Worm (Caenorhabditis elegans): Measurements from ENCODE around the gene C30H6.5.
A peak's percentile ranks its signal among the peaks of the same experiment; 100 is the strongest.

The C30H6.5 gene

ce11 chrIV:17399455-17399854 lies 27.9 kb downstream of the C30H6.5 start, which contains the start of gene T02D1.4:
Gene T02D1.4 (plus strand): TSS chrIV:17399755.
- TF ChIP-seq mdl-1 (tag; optimal IDR thresholded peaks at IDR 0.05) (no peak), daf-12 (tag; optimal IDR thresholded peaks at IDR 0.05) (no peak), skn-1 (tag; optimal IDR thresholded peaks at IDR 0.05) (no peak), pqm-1 (tag; optimal IDR thresholded peaks at IDR 0.05) (no peak), aly-2 (tag; optimal IDR thresholded peaks at IDR 0.05) (no peak)

DNA sequence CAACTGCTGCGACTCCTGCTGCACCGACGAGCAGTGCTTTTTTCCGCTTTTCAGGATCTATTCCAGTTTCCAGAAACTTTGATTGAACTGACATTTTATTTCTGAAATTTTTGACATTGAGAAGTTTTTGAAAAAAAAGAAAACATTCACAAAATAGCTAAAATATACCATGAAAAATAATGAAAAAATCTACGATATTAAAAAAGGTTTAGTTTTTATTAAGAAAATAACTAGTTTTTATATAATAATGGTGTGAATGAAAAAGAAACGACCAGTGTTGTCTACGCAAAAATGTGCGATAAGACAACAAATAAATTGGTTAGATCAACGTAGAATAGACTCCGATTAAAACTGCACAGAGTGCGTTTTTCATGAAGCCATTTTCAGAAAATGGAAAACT lies 34.0 kb downstream of the C30H6.5 start, which contains the start of gene pmp-4:
TSS of gene pmp-4 (minus strand) at position 101 of the 400 bp plus-strand sequence.
- TF ChIP-seq lin-15B (tag; optimal IDR thresholded peaks at IDR 0.05) (no peak), elt-3 (tag; optimal IDR thresholded peaks at IDR 0.05) (no peak), nhr-43 (tag; optimal IDR thresholded peaks at IDR 0.05; ENCODE audit: poor library complexity, severe bottlenecking) (no peak), lsy-12 (tag; optimal IDR thresholded peaks at IDR 0.05) (no peak), nhr-237 (tag; optimal IDR thresholded peaks at IDR 0.05) (no peak), elt-1 (tag; optimal IDR thresholded peaks at IDR 0.05) (no peak), jun-1 (tag; optimal IDR thresholded peaks at IDR 0.05) (no peak), skn-1 (tag; optimal IDR thresholded peaks at IDR 0.05) (no peak), egl-5 (tag; optimal IDR thresholded peaks at IDR 0.05) (no peak), unc-62 (GFP tag; optimal IDR thresholded peaks at IDR 0.05) (no peak), ceh-9 (tag; optimal IDR thresholded peaks at IDR 0.05) (no peak), snpc-4 (tag; optimal IDR thresholded peaks at IDR 0.05) (no peak), pha-4 (tag; optimal IDR thresholded peaks at IDR 0.05) (no peak), elt-2 (tag; optimal IDR thresholded peaks at IDR 0.05) (no peak), hmg-11 (tag; optimal IDR thresholded peaks at IDR 0.05) (no peak), egl-27 (tag; optimal IDR thresholded peaks at IDR 0.05) (no peak), fkh-2 (tag; optimal IDR thresholded peaks at IDR 0.05) (no peak), pqm-1 (tag; optimal IDR thresholded peaks at IDR 0.05) (no peak), tbx-2 (tag; optimal IDR thresholded peaks at IDR 0.05) (no peak)

DNA sequence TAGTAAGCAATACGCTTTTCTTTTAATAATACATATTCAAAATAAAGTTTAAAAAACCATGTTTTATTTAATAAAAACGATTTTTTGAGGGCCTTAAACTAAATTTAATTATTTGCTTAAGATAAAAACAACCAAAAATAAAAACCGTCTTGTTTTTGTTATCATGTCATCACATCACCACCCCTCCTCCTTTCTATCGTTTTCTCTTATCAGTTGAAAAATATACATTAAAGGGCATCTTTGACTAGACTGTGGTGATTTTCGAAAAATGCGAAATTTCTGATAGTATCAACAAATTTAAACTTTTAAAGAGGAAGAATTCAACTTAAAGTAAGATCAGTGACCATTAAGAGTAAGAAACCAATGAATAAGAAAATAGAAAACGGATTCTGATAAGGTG lies 34.5 kb downstream of the C30H6.5 start:
- TF ChIP-seq elt-2 (tag; optimal IDR thresholded peaks at IDR 0.05) (peak; percentile 76), ama-1 (optimal IDR thresholded peaks at IDR 0.05) (no peak), lin-39 (tag; optimal IDR thresholded peaks at IDR 0.05) (no peak), jun-1 (tag; optimal IDR thresholded peaks at IDR 0.05) (peak; percentile 8), pqm-1 (tag; optimal IDR thresholded peaks at IDR 0.05) (peak; percentile 60)

DNA sequence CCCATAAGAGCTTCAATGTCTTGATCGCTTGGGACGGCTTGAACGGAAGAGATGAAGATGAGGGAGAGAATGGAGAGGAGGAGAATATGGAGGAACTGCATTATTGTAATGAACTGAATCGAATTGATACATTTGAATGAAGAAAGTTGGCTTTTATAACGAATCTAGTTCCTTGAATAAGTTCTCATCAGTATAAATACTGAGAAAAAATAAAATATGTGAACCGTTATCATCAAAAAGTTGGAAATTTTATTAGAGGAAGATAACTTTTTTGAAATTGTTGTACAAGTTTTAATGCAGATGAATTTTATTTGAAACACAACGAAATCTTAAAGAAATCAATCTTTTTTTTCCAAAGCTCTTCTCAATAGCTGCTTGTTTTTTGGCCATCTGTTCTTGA lies 35.5 kb downstream of the C30H6.5 start, which contains the start of gene T02D1.7:
TSS of gene T02D1.7 (minus strand) at position 101 of the 400 bp plus-strand sequence.
- TF ChIP-seq unc-39 (tag; optimal IDR thresholded peaks at IDR 0.05), result no peak
- no peak for TF ChIP-seq nhr-67 (tag; optimal IDR thresholded peaks at IDR 0.05)
- no peak for TF ChIP-seq sea-2 (GFP tag; optimal IDR thresholded peaks at IDR 0.05)
- TF ChIP-seq elt-3 (tag; optimal IDR thresholded peaks at IDR 0.05), result no peak
- TF ChIP-seq nhr-28 (tag; optimal IDR thresholded peaks at IDR 0.05), result no peak
- TF ChIP-seq zag-1 (tag; optimal IDR thresholded peaks at IDR 0.05), result no peak
- no peak for TF ChIP-seq eor-1 (tag; optimal IDR thresholded peaks at IDR 0.05)
- no peak for TF ChIP-seq skn-1 (tag; optimal IDR thresholded peaks at IDR 0.05)
- TF ChIP-seq unc-62 (GFP tag; optimal IDR thresholded peaks at IDR 0.05), result no peak
- no peak for TF ChIP-seq nhr-76 (tag; optimal IDR thresholded peaks at IDR 0.05)
- no peak for TF ChIP-seq lin-15B (tag; optimal IDR thresholded peaks at IDR 0.05)
- TF ChIP-seq elt-2 (tag; optimal IDR thresholded peaks at IDR 0.05), result no peak
- no peak for TF ChIP-seq hmg-11 (tag; optimal IDR thresholded peaks at IDR 0.05)

ce11 chrIV:17407491-17407890 lies 35.9 kb downstream of the C30H6.5 start, which contains the start of gene T02D1.9:
Gene T02D1.9 (minus strand): TSS chrIV:17407591.
- TF ChIP-seq nhr-237 (tag; optimal IDR thresholded peaks at IDR 0.05) (no peak), pqm-1 (tag; optimal IDR thresholded peaks at IDR 0.05) (no peak), tbx-2 (tag; optimal IDR thresholded peaks at IDR 0.05) (no peak), egl-27 (tag; optimal IDR thresholded peaks at IDR 0.05) (no peak), elt-2 (tag; optimal IDR thresholded peaks at IDR 0.05) (no peak), R02D3.7 (tag; optimal IDR thresholded peaks at IDR 0.05) (no peak)

DNA sequence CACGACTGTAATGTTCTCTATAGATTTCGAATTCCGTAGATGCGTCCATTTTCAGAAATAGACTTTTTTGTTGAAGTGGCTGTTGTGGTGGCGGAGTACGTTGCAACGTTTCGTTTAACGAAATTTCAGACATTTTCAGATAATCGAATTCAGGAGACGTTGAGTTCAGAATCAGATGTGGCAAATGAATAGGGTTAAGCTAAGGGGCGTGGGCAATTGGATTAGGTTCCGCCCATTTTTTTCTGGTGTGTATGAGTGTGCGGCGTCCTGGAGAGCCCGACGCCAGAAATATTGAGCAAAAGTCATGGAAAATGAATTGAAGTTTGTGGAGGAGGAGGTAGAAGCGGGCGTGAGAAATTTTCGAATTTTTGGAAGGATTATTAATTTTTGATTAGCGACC lies 41.8 kb downstream of the C30H6.5 start:
- TF ChIP-seq ceh-28 (tag; optimal IDR thresholded peaks at IDR 0.05) (no peak), R02D3.7 (tag; optimal IDR thresholded peaks at IDR 0.05) (no peak), pqm-1 (tag; optimal IDR thresholded peaks at IDR 0.05) (no peak), ceh-82 (tag; optimal IDR thresholded peaks at IDR 0.05) (no peak), ceh-16 (tag; optimal IDR thresholded peaks at IDR 0.05) (no peak), elt-1 (tag; optimal IDR thresholded peaks at IDR 0.05) (no peak), fkh-2 (tag; optimal IDR thresholded peaks at IDR 0.05) (no peak)
